Fruit fly (Drosophila melanogaster) whole organism, embryonic: ENCODE data around the gene foi.
A peak's percentile ranks its signal among the peaks of the same experiment; 100 is the strongest.

ENCODE experiments used
- BtbVII ChIP-seq: fragments of 200-800 bp; sonication (Bioruptor generic); optimal IDR thresholded peaks from 3 replicates; lab custom pipeline; 2017; ENCODE audit warnings: missing biosample characterization, mild to moderate bottlenecking, missing genetic modification characterization
- CG1024 ChIP-seq: fragments of 200-800 bp; sonication (Bioruptor generic); IDR thresholded peaks from 2 replicates; pipeline ENCODE4 v1.3.6; 2022; ENCODE audit warnings: missing biosample characterization, missing genetic modification characterization
- CG10543 ChIP-seq: fragments of 200-800 bp; sonication (Bioruptor generic); optimal IDR thresholded peaks from 3 replicates; lab custom pipeline; 2017; ENCODE audit warnings: missing biosample characterization, mild to moderate bottlenecking, missing genetic modification characterization, moderate library complexity
- CG11456 ChIP-seq: fragments of 200-800 bp; sonication (Bioruptor generic); IDR thresholded peaks from 3 replicates; pipeline ENCODE4 v1.3.6; 2022; ENCODE audit warnings: missing biosample characterization, missing genetic modification characterization
- CG1602 ChIP-seq: fragments of 200-800 bp; sonication (Bioruptor generic); optimal IDR thresholded peaks from 3 replicates; lab custom pipeline; 2016; ENCODE audit warnings: missing biosample characterization, missing genetic modification characterization
- CG17802 ChIP-seq: fragments of 200-800 bp; sonication (Bioruptor generic); optimal IDR thresholded peaks from 2 replicates; lab custom pipeline; 2018; ENCODE audit warnings: missing biosample characterization, mild to moderate bottlenecking, missing genetic modification characterization, moderate library complexity
- CG18262 ChIP-seq: fragments of 200-800 bp; optimal IDR thresholded peaks from 3 replicates; lab custom pipeline; 2019; ENCODE audit warnings: missing biosample characterization, mild to moderate bottlenecking, missing genetic modification characterization, moderate library complexity
- CG31365 ChIP-seq: fragments of 200-800 bp; sonication (Bioruptor generic); optimal IDR thresholded peaks from 2 replicates; lab custom pipeline; 2018; ENCODE audit warnings: missing biosample characterization, mild to moderate bottlenecking, missing genetic modification characterization
- CG4707 ChIP-seq: fragments of 200-800 bp; sonication (Bioruptor generic); optimal IDR thresholded peaks from 2 replicates; lab custom pipeline; 2018; ENCODE audit warnings: missing biosample characterization, mild to moderate bottlenecking, missing genetic modification characterization, moderate library complexity
- CG6765 ChIP-seq: fragments of 200-800 bp; sonication (Bioruptor generic); optimal IDR thresholded peaks from 3 replicates; lab custom pipeline; 2017; ENCODE audit warnings: missing biosample characterization, mild to moderate bottlenecking, missing genetic modification characterization
- CG7372 ChIP-seq: fragments of 200-800 bp; sonication (Bioruptor generic); IDR thresholded peaks from 2 replicates; pipeline ENCODE4 v1.3.6; 2022; ENCODE audit warnings: missing biosample characterization, missing genetic modification characterization
- CG7987 ChIP-seq: fragments of 200-800 bp; sonication (Bioruptor generic); optimal IDR thresholded peaks from 2 replicates; lab custom pipeline; 2018; ENCODE audit warnings: missing biosample characterization, mild to moderate bottlenecking, missing genetic modification characterization, moderate library complexity
- CrebB ChIP-seq: fragments of 200-800 bp; sonication (Bioruptor generic); optimal IDR thresholded peaks from 3 replicates; lab custom pipeline; 2018; ENCODE audit warnings: missing biosample characterization, mild to moderate bottlenecking, missing genetic modification characterization
- E2f2 ChIP-seq: fragments of 200-800 bp; sonication (Bioruptor generic); IDR thresholded peaks from 2 replicates; pipeline ENCODE4 v1.3.6; 2022; ENCODE audit warnings: missing biosample characterization, missing genetic modification characterization
- Ets65A ChIP-seq: fragments of 200-800 bp; sonication (Bioruptor generic); peaks from one replicate; lab custom pipeline; 2016; ENCODE audit warnings: missing biosample characterization, missing genetic modification characterization
- H2.0 ChIP-seq: fragments of 200-800 bp; sonication (Bioruptor generic); IDR thresholded peaks from 2 replicates; pipeline ENCODE4 v1.3.6; 2022; ENCODE audit warnings: missing biosample characterization, missing genetic modification characterization
- HLH54F ChIP-seq: fragments of 200-800 bp; sonication (Bioruptor generic); optimal IDR thresholded peaks from 3 replicates; lab custom pipeline; 2016; ENCODE audit warnings: missing biosample characterization, missing genetic modification characterization
- Hey ChIP-seq: fragments of 200-800 bp; sonication (Bioruptor generic); optimal IDR thresholded peaks from 3 replicates; lab custom pipeline; 2018; ENCODE audit warnings: missing biosample characterization, mild to moderate bottlenecking, missing genetic modification characterization
- Hmx ChIP-seq: fragments of 200-800 bp; sonication (Bioruptor generic); optimal IDR thresholded peaks from 2 replicates; lab custom pipeline; 2016; ENCODE audit warnings: missing biosample characterization, missing genetic modification characterization
- Hr51 ChIP-seq, 2 experiments: fragments of 200-800 bp; sonication (Bioruptor generic); optimal IDR thresholded peaks; 2 replicates in 1 of 2; 3 replicates in 1 of 2; lab custom pipeline; 2016 to 2018; ENCODE audit warnings: missing biosample characterization in 2 of 2, missing genetic modification characterization in 2 of 2, mild to moderate bottlenecking in 1 of 2, moderate library complexity in 1 of 2
- Lim3 ChIP-seq: fragments of 200-800 bp; sonication (Bioruptor generic); IDR thresholded peaks from 2 replicates; pipeline ENCODE4 v1.3.6; 2022; ENCODE audit warnings: missing biosample characterization, missing genetic modification characterization
- Lpt ChIP-seq: fragments of >200 bp; optimal IDR thresholded peaks from 2 replicates; lab custom pipeline; 2018; ENCODE audit warnings: missing biosample characterization, missing genetic modification characterization
- MESR4 ChIP-seq: fragments of 200-800 bp; sonication (Bioruptor generic); optimal IDR thresholded peaks from 2 replicates; lab custom pipeline; 2018; ENCODE audit warnings: missing biosample characterization, mild to moderate bottlenecking, missing genetic modification characterization, moderate library complexity
- Mrtf ChIP-seq: fragments of 200-800 bp; sonication (Bioruptor generic); IDR thresholded peaks from 3 replicates; pipeline ENCODE4 v1.3.6; 2022; ENCODE audit warnings: missing biosample characterization, missing genetic modification characterization
- NK7.1 ChIP-seq: fragments of 200-800 bp; sonication (Bioruptor generic); optimal IDR thresholded peaks from 3 replicates; lab custom pipeline; 2016; ENCODE audit warnings: missing biosample characterization, missing genetic modification characterization
- NfI ChIP-seq: fragments of 200-800 bp; sonication (Bioruptor generic); optimal IDR thresholded peaks from 3 replicates; lab custom pipeline; 2018; ENCODE audit warnings: missing biosample characterization, mild to moderate bottlenecking, missing genetic modification characterization, moderate library complexity
- Oli ChIP-seq: fragments of 200-800 bp; sonication (Bioruptor generic); optimal IDR thresholded peaks from 2 replicates; lab custom pipeline; 2018; ENCODE audit warnings: missing biosample characterization, mild to moderate bottlenecking, missing genetic modification characterization, moderate library complexity
- Opbp ChIP-seq: fragments of 200-800 bp; sonication (Bioruptor generic); IDR thresholded peaks from 3 replicates; pipeline ENCODE4 v1.3.6; 2022; ENCODE audit warnings: missing biosample characterization, missing genetic modification characterization; ENCODE audit not compliant: partially characterized antibody
- Sry-δ ChIP-seq: fragments of 200-800 bp; sonication (Bioruptor generic); optimal IDR thresholded peaks from 2 replicates; lab custom pipeline; 2016; ENCODE audit warnings: missing biosample characterization, missing genetic modification characterization
- Taf1 ChIP-seq: fragments of 200-800 bp; sonication (Bioruptor generic); IDR thresholded peaks from 2 replicates; pipeline ENCODE4 v1.3.6; 2022; ENCODE audit warnings: missing biosample characterization, missing genetic modification characterization
- al ChIP-seq: fragments of 200-800 bp; sonication (Bioruptor generic); IDR thresholded peaks from 2 replicates; pipeline ENCODE4 v1.3.6; 2022; ENCODE audit warnings: missing biosample characterization, missing genetic modification characterization
- aop ChIP-seq: fragments of 200-800 bp; sonication (Bioruptor generic); IDR thresholded peaks from 2 replicates; pipeline ENCODE4 v1.3.6; 2022; ENCODE audit warnings: missing biosample characterization, missing genetic modification characterization
- az2 ChIP-seq: fragments of 200-800 bp; sonication (Bioruptor generic); optimal IDR thresholded peaks from 3 replicates; lab custom pipeline; 2016; ENCODE audit warnings: missing biosample characterization, missing genetic modification characterization
- crol ChIP-seq: fragments of 200-800 bp; sonication (Bioruptor generic); IDR thresholded peaks from 2 replicates; pipeline ENCODE4 v1.3.6; 2022; ENCODE audit warnings: missing biosample characterization, missing genetic modification characterization
- dimm ChIP-seq: fragments of 200-800 bp; sonication (Bioruptor generic); IDR thresholded peaks from 2 replicates; pipeline ENCODE4 v1.3.6; 2022; ENCODE audit warnings: missing biosample characterization, missing genetic modification characterization
- dpn ChIP-seq, 2 experiments: fragments of 200-800 bp; sonication (Bioruptor generic); optimal IDR thresholded peaks; 3 replicates each; lab custom pipeline; 2016; ENCODE audit warnings: missing biosample characterization in 2 of 2, missing genetic modification characterization in 2 of 2
- fu2 ChIP-seq: fragments of 200-800 bp; sonication (Bioruptor generic); optimal IDR thresholded peaks from 2 replicates; lab custom pipeline; 2016; ENCODE audit warnings: missing biosample characterization, missing genetic modification characterization
- kay ChIP-seq: fragments of 200-800 bp; sonication (Bioruptor generic); optimal IDR thresholded peaks from 2 replicates; lab custom pipeline; 2016; ENCODE audit warnings: missing biosample characterization, missing genetic modification characterization
- nmo ChIP-seq: fragments of 200-800 bp; sonication (Bioruptor generic); optimal IDR thresholded peaks from 2 replicates; lab custom pipeline; 2018; ENCODE audit warnings: missing biosample characterization, mild to moderate bottlenecking, missing genetic modification characterization, moderate library complexity
- pan ChIP-seq, 4 experiments: fragments of >200 bp in 3 of 4; fragments of 200-800 bp in 1 of 4; sonication (Bioruptor generic) in 1 of 4; optimal IDR thresholded peaks in 3 of 4; IDR thresholded peaks in 1 of 4; 2 replicates each; pipeline versions ENCODE4 v1.3.6 to Lab custom; 2017 to 2022; ENCODE audit warnings: missing biosample characterization in 2 of 4, missing genetic modification characterization in 2 of 4, mixed read lengths in 1 of 4
- pros ChIP-seq: fragments of 200-800 bp; sonication (Bioruptor generic); optimal IDR thresholded peaks from 3 replicates; lab custom pipeline; 2019; ENCODE audit warnings: missing biosample characterization, mild to moderate bottlenecking, missing genetic modification characterization, moderate library complexity
- psq ChIP-seq: fragments of 200-800 bp; sonication (Bioruptor generic); optimal IDR thresholded peaks from 2 replicates; lab custom pipeline; 2017; ENCODE audit warnings: missing biosample characterization, missing genetic modification characterization
- sd ChIP-seq: fragments of 200-800 bp; sonication (Bioruptor generic); optimal IDR thresholded peaks from 3 replicates; lab custom pipeline; 2018; ENCODE audit warnings: missing biosample characterization, mild to moderate bottlenecking, missing genetic modification characterization, moderate library complexity
- sens ChIP-seq: fragments of 200-800 bp; sonication (Bioruptor generic); peaks from one replicate; lab custom pipeline; 2016; ENCODE audit warnings: missing biosample characterization, missing genetic modification characterization
- slp2 ChIP-seq: fragments of 200-800 bp; sonication (Bioruptor generic); optimal IDR thresholded peaks from 2 replicates; lab custom pipeline; 2016; ENCODE audit warnings: missing biosample characterization, missing genetic modification characterization
- sob ChIP-seq: fragments of 200-800 bp; sonication (Bioruptor generic); IDR thresholded peaks from 2 replicates; pipeline ENCODE4 v1.3.6; 2022; ENCODE audit warnings: missing biosample characterization, missing genetic modification characterization
- ssp ChIP-seq: fragments of 200-800 bp; sonication (Bioruptor generic); IDR thresholded peaks from 2 replicates; pipeline ENCODE4 v1.3.6; 2022; ENCODE audit warnings: missing biosample characterization, missing genetic modification characterization
- tin ChIP-seq: fragments of 200-800 bp; sonication (Bioruptor generic); optimal IDR thresholded peaks from 3 replicates; lab custom pipeline; 2016; ENCODE audit warnings: missing biosample characterization, missing genetic modification characterization
- vnd ChIP-seq: fragments of 200-800 bp; sonication (Bioruptor generic); IDR thresholded peaks from 3 replicates; pipeline ENCODE4 v1.3.6; 2022; ENCODE audit warnings: missing biosample characterization, missing genetic modification characterization; ENCODE audit not compliant: partially characterized antibody
- yki ChIP-seq: fragments of >200 bp; optimal IDR thresholded peaks from 3 replicates; lab custom pipeline; 2018

Gene foi

DNA sequence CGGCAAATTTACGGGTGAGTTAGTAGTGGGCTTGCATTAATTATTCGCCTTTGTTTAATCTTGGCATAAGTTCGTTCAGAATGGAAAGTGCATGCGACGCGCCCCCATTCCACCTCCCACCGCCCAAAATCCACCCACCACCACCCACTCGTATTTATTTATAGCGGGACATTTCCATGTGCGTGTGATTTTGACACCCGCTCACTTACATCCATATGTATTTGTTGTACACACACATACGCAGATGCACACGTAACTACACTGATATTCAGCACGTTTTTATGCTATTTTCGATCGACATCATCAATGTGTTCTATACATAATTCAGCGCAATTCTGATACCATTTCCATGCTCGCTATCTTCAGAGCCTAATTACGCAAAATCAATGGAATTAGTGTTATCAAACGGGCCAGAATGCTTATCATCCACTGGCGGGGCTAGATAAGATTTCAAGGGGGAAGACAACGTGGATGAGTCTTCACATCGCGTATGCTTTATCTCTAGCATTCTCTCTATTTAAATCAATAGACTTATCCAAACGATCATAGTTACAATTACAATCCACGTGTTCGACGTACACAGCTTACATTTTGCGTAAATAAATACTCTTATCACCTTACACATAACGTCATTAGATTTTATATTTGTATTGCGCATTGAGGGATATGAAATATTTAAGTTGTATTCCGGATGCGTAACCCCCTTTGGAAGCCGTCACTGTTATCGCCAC is 812 bp downstream of the foi start (continued):
- TF ChIP-seq pros, result peak; percentile 12
- no peak for TF ChIP-seq crol (GFP tag; lab: Robert Waterston, UW)
- no peak for TF ChIP-seq MESR4 (GFP tag; lab: Kevin White, UChicago)
- peak; percentile 27 for TF ChIP-seq CrebB
- TF ChIP-seq CG6765 (GFP tag; lab: Kevin White, UChicago), result peak; percentile 87
- TF ChIP-seq NfI (GFP tag; lab: Kevin White, UChicago), result peak; percentile 13
- peak; percentile 36; the same call in 1 of the 2 replicates for TF ChIP-seq Taf1
- TF ChIP-seq tin, result no peak
- no peak for TF ChIP-seq CG31365
- TF ChIP-seq Hey (tag; lab: Kevin White, UChicago), result no peak
- no peak for TF ChIP-seq dimm (GFP tag; lab: Robert Waterston, UW)
- peak; percentile 5 for TF ChIP-seq fu2 (GFP tag; lab: Kevin White, UChicago)
- peak; percentile 23 for TF ChIP-seq Oli (tag; lab: Kevin White, UChicago)
- peak; percentile 38 for TF ChIP-seq HLH54F (GFP tag; lab: Kevin White, UChicago)
- TF ChIP-seq Opbp (GFP tag; lab: Robert Waterston, UW), result no peak
- peak; percentile 23 for TF ChIP-seq kay (GFP tag; lab: Kevin White, UChicago)
- TF ChIP-seq CG17802, result no peak
- no peak for TF ChIP-seq Mrtf (GFP tag; lab: Robert Waterston, UW)
- no peak for TF ChIP-seq Lim3 (GFP tag; lab: Robert Waterston, UW)
- TF ChIP-seq E2f2 (GFP tag; lab: Robert Waterston, UW), result no peak
- TF ChIP-seq psq (GFP tag; lab: Kevin White, UChicago), result no peak
- no peak for TF ChIP-seq Sry-δ (GFP tag; lab: Kevin White, UChicago)
- TF ChIP-seq ssp (GFP tag; lab: Robert Waterston, UW), result no peak
- TF ChIP-seq dpn (GFP tag; optimal IDR thresholded peaks at IDR 0.05; lab: Kevin White, UChicago), result peak in 1 of 2 experiments; percentile 66
- peak; percentile 48 for TF ChIP-seq Ets65A
- peak; percentile 30; the same call in 1 of the 2 replicates for TF ChIP-seq al
- TF ChIP-seq Hr51 (GFP tag; optimal IDR thresholded peaks at IDR 0.05; lab: Kevin White, UChicago), result peak in 1 of 2 experiments; percentile 49
- TF ChIP-seq aop (GFP tag; lab: Robert Waterston, UW), result no peak
- TF ChIP-seq CG7987 (GFP tag; lab: Kevin White, UChicago), result no peak
- TF ChIP-seq CG18262, result peak; percentile 39
- TF ChIP-seq CG10543, result peak; percentile 66
- peak; percentile 85 for TF ChIP-seq sens (GFP tag; lab: Kevin White, UChicago)
- peak; percentile 39; the same call in 1 of the 2 replicates for TF ChIP-seq sob (GFP tag; lab: Robert Waterston, UW)
- TF ChIP-seq BtbVII (GFP tag; lab: Kevin White, UChicago), result no peak
- no peak for TF ChIP-seq H2.0 (GFP tag; lab: Robert Waterston, UW)
- peak; percentile 81 for TF ChIP-seq sd (tag; lab: Kevin White, UChicago)
- TF ChIP-seq CG11456 (GFP tag; lab: Robert Waterston, UW), result no peak
- no peak for TF ChIP-seq CG1602
- TF ChIP-seq vnd, result no peak
- TF ChIP-seq NK7.1 (GFP tag; lab: Kevin White, UChicago), result no peak
- TF ChIP-seq CG7372 (GFP tag; lab: Robert Waterston, UW), result no peak
- TF ChIP-seq yki (lab: Kevin White, UChicago), result no peak
- no peak for TF ChIP-seq Lpt (GFP tag; lab: Kevin White, UChicago)
- TF ChIP-seq CG1024, result no peak
- no peak for TF ChIP-seq pan (optimal IDR thresholded peaks at IDR 0.05; lab: Kevin White, UChicago)
- peak in 1 of 2 experiments; percentile 24 for TF ChIP-seq pan (GFP tag; optimal IDR thresholded peaks at IDR 0.05 in 1 of 2, IDR thresholded peaks at IDR 0.05 in 1 of 2)
- no peak for TF ChIP-seq CG4707 (GFP tag; lab: Kevin White, UChicago)
- TF ChIP-seq az2 (GFP tag; lab: Kevin White, UChicago), result peak; percentile 15
- peak; percentile 27 for TF ChIP-seq nmo (GFP tag; lab: Kevin White, UChicago)
- TF ChIP-seq Hmx (GFP tag; lab: Kevin White, UChicago), result peak; percentile 37
- TF ChIP-seq slp2 (GFP tag; lab: Kevin White, UChicago), result no peak
